Fruit fly (Drosophila melanogaster) whole organism, embryonic: Measurements from ENCODE around the gene MCU.

Experiments used
- Aef1 ChIP-seq: fragments of 200-800 bp; sonication (Bioruptor generic); IDR thresholded peaks from 3 replicates; pipeline ENCODE4 v1.3.6; 2022; ENCODE audit warnings: missing biosample characterization, missing genetic modification characterization
- CG10366 ChIP-seq: fragments of 200-800 bp; sonication (Bioruptor generic); IDR thresholded peaks from 2 replicates; pipeline ENCODE4 v1.3.6; 2022; ENCODE audit warnings: missing biosample characterization, missing genetic modification characterization
- CG11093 ChIP-seq: fragments of 200-800 bp; sonication (Bioruptor generic); IDR thresholded peaks from 3 replicates; pipeline ENCODE4 v1.3.6; 2022; ENCODE audit warnings: missing biosample characterization, missing genetic modification characterization
- CG11247 ChIP-seq: fragments of 200-800 bp; sonication (Bioruptor generic); IDR thresholded peaks from 2 replicates; pipeline ENCODE4 v1.3.6; 2022; ENCODE audit warnings: missing biosample characterization, missing genetic modification characterization
- CG12744 ChIP-seq: fragments of 200-800 bp; sonication (Bioruptor generic); optimal IDR thresholded peaks from 2 replicates; lab custom pipeline; 2016; ENCODE audit warnings: missing biosample characterization, missing genetic modification characterization
- CG13424 ChIP-seq: fragments of 200-800 bp; sonication (Bioruptor generic); optimal IDR thresholded peaks from 2 replicates; lab custom pipeline; 2019; ENCODE audit warnings: missing biosample characterization, mild to moderate bottlenecking, missing genetic modification characterization, moderate library complexity
- CG13624 ChIP-seq: fragments of 200-800 bp; sonication (Bioruptor generic); optimal IDR thresholded peaks from 2 replicates; lab custom pipeline; 2016; ENCODE audit warnings: missing biosample characterization, missing genetic modification characterization
- CG14860 ChIP-seq: fragments of 200-800 bp; sonication (Bioruptor generic); IDR thresholded peaks from 3 replicates; pipeline ENCODE4 v1.3.6; 2022; ENCODE audit warnings: missing biosample characterization, missing genetic modification characterization; ENCODE audit not compliant: partially characterized antibody
- CG15269 ChIP-seq: fragments of 200-800 bp; sonication (Bioruptor generic); optimal IDR thresholded peaks from 2 replicates; lab custom pipeline; 2018; ENCODE audit warnings: missing biosample characterization, mild to moderate bottlenecking, missing genetic modification characterization, moderate library complexity
- CG15696 ChIP-seq: fragments of 200-800 bp; sonication (Bioruptor generic); optimal IDR thresholded peaks from 2 replicates; lab custom pipeline; 2019; ENCODE audit warnings: missing biosample characterization, mild to moderate bottlenecking, missing genetic modification characterization, moderate library complexity
- CG1602 ChIP-seq: fragments of 200-800 bp; sonication (Bioruptor generic); optimal IDR thresholded peaks from 3 replicates; lab custom pipeline; 2016; ENCODE audit warnings: missing biosample characterization, missing genetic modification characterization
- CG1792 ChIP-seq: fragments of 200-800 bp; sonication (Bioruptor generic); optimal IDR thresholded peaks from 2 replicates; lab custom pipeline; 2016; ENCODE audit warnings: missing biosample characterization, missing genetic modification characterization
- CG18262 ChIP-seq: fragments of 200-800 bp; optimal IDR thresholded peaks from 3 replicates; lab custom pipeline; 2019; ENCODE audit warnings: missing biosample characterization, mild to moderate bottlenecking, missing genetic modification characterization, moderate library complexity
- CG2202 ChIP-seq: fragments of 200-800 bp; sonication (Bioruptor generic); optimal IDR thresholded peaks from 2 replicates; lab custom pipeline; 2018; ENCODE audit warnings: missing biosample characterization, mild to moderate bottlenecking, missing genetic modification characterization
- CG3065 ChIP-seq: fragments of 200-800 bp; sonication (Bioruptor generic); optimal IDR thresholded peaks from 2 replicates; lab custom pipeline; 2016; ENCODE audit warnings: missing biosample characterization, missing genetic modification characterization
- CG33557 ChIP-seq: fragments of 200-800 bp; sonication (Bioruptor generic); optimal IDR thresholded peaks from 2 replicates; lab custom pipeline; 2019; ENCODE audit warnings: missing biosample characterization, mild to moderate bottlenecking, missing genetic modification characterization, moderate library complexity
- CG4328 ChIP-seq: fragments of 200-800 bp; sonication (Bioruptor generic); optimal IDR thresholded peaks from 3 replicates; lab custom pipeline; 2017; ENCODE audit warnings: missing biosample characterization, missing genetic modification reagents, missing genetic modification characterization
- CG4424 ChIP-seq: fragments of 200-800 bp; sonication (Bioruptor generic); optimal IDR thresholded peaks from 3 replicates; lab custom pipeline; 2016; ENCODE audit warnings: missing biosample characterization, missing genetic modification characterization
- CG6272 ChIP-seq: fragments of 200-800 bp; sonication (Bioruptor generic); IDR thresholded peaks from 2 replicates; pipeline ENCODE4 v1.3.6; 2022; ENCODE audit warnings: missing biosample characterization, missing genetic modification characterization
- CG6689 ChIP-seq: fragments of 200-800 bp; sonication (Bioruptor generic); IDR thresholded peaks from 2 replicates; pipeline ENCODE4 v1.3.6; 2022; ENCODE audit warnings: missing biosample characterization, missing genetic modification characterization
- CG8388 ChIP-seq: fragments of 200-800 bp; sonication (Bioruptor generic); optimal IDR thresholded peaks from 2 replicates; lab custom pipeline; 2019; ENCODE audit warnings: missing biosample characterization, mild to moderate bottlenecking, missing genetic modification characterization, moderate library complexity
- Dbx ChIP-seq: fragments of 200-800 bp; sonication (Bioruptor generic); IDR thresholded peaks from 3 replicates; pipeline ENCODE4 v1.3.6; 2022; ENCODE audit warnings: missing biosample characterization, missing genetic modification characterization
- Fer3 ChIP-seq: fragments of 200-800 bp; sonication (Bioruptor generic); optimal IDR thresholded peaks from 2 replicates; lab custom pipeline; 2018; ENCODE audit warnings: missing biosample characterization, mild to moderate bottlenecking, missing genetic modification characterization, moderate library complexity
- HmgD ChIP-seq: fragments of 200-800 bp; sonication (Bioruptor generic); optimal IDR thresholded peaks from 3 replicates; lab custom pipeline; 2016; ENCODE audit warnings: missing biosample characterization, missing genetic modification characterization
- HmgZ ChIP-seq: fragments of 200-800 bp; sonication (Bioruptor generic); optimal IDR thresholded peaks from 2 replicates; lab custom pipeline; 2018; ENCODE audit warnings: missing biosample characterization, mild to moderate bottlenecking, missing genetic modification characterization
- Hsf ChIP-seq: fragments of 200-800 bp; sonication (Bioruptor generic); optimal IDR thresholded peaks from 3 replicates; lab custom pipeline; 2016; ENCODE audit warnings: missing biosample characterization, missing genetic modification characterization
- MTF-1 ChIP-seq: fragments of 200-800 bp; sonication (Bioruptor generic); optimal IDR thresholded peaks from 2 replicates; lab custom pipeline; 2018; ENCODE audit warnings: missing biosample characterization, mild to moderate bottlenecking, missing genetic modification characterization, borderline replicate concordance
- NFAT ChIP-seq: fragments of 200-800 bp; sonication (Bioruptor generic); IDR thresholded peaks from 2 replicates; pipeline ENCODE4 v1.3.6; 2022; ENCODE audit warnings: missing biosample characterization, missing genetic modification characterization
- Pdp1 ChIP-seq, 2 experiments: fragments of 200-800 bp; sonication (Bioruptor generic); optimal IDR thresholded peaks; 3 replicates each; lab custom pipeline; 2016; ENCODE audit warnings: missing biosample characterization in 2 of 2, missing genetic modification characterization in 2 of 2, mild to moderate bottlenecking in 1 of 2, moderate library complexity in 1 of 2
- TFAM ChIP-seq: fragments of 200-800 bp; sonication (Bioruptor generic); optimal IDR thresholded peaks from 2 replicates; lab custom pipeline; 2017; ENCODE audit warnings: missing biosample characterization, missing genetic modification characterization, inconsistent platforms
- Usf ChIP-seq: fragments of 200-800 bp; sonication (Bioruptor generic); optimal IDR thresholded peaks from 2 replicates; lab custom pipeline; 2017; ENCODE audit warnings: missing genotype, missing biosample characterization, missing genetic modification characterization
- al ChIP-seq: fragments of 200-800 bp; sonication (Bioruptor generic); IDR thresholded peaks from 2 replicates; pipeline ENCODE4 v1.3.6; 2022; ENCODE audit warnings: missing biosample characterization, missing genetic modification characterization
- amos ChIP-seq: fragments of 200-800 bp; sonication (Bioruptor generic); IDR thresholded peaks from 2 replicates; pipeline ENCODE4 v1.3.6; 2022; ENCODE audit warnings: missing biosample characterization, missing genetic modification characterization; ENCODE audit not compliant: partially characterized antibody
- bcd ChIP-seq: fragments of 200-800 bp; sonication (Bioruptor generic); optimal IDR thresholded peaks from 2 replicates; lab custom pipeline; 2017; ENCODE audit warnings: missing biosample characterization, mild to moderate bottlenecking, missing genetic modification characterization
- dpn ChIP-seq, 2 experiments: fragments of 200-800 bp; sonication (Bioruptor generic); optimal IDR thresholded peaks; 3 replicates each; lab custom pipeline; 2016; ENCODE audit warnings: missing biosample characterization in 2 of 2, missing genetic modification characterization in 2 of 2
- exex ChIP-seq: fragments of 200-800 bp; sonication (Bioruptor generic); optimal IDR thresholded peaks from 4 replicates; lab custom pipeline; 2018; ENCODE audit warnings: missing biosample characterization, mild to moderate bottlenecking, missing genetic modification characterization, moderate library complexity
- lilli ChIP-seq: fragments of 200-800 bp; sonication (Bioruptor generic); optimal IDR thresholded peaks from 3 replicates; lab custom pipeline; 2016; ENCODE audit warnings: missing biosample characterization, missing genetic modification characterization
- oc ChIP-seq: fragments of 200-800 bp; sonication (Bioruptor generic); optimal IDR thresholded peaks from 2 replicates; lab custom pipeline; 2018; ENCODE audit warnings: missing biosample characterization, mild to moderate bottlenecking, missing genetic modification characterization, moderate library complexity
- odd ChIP-seq: fragments of 200-800 bp; sonication (Bioruptor generic); optimal IDR thresholded peaks from 2 replicates; lab custom pipeline; 2017; ENCODE audit warnings: missing biosample characterization, mild to moderate bottlenecking, missing genetic modification characterization
- prd ChIP-seq, 3 experiments: fragments of >200 bp in 2 of 3; fragments of 200-800 bp in 1 of 3; sonication (Bioruptor generic) in 1 of 3; optimal IDR thresholded peaks in 2 of 3; IDR thresholded peaks in 1 of 3; 2 replicates in 2 of 3; 3 replicates in 1 of 3; pipeline versions ENCODE4 v1.3.6 to Lab custom; 2017 to 2022; ENCODE audit warnings: missing biosample characterization in 1 of 3, missing genetic modification characterization in 1 of 3
- pzg ChIP-seq: fragments of 200-800 bp; sonication (Bioruptor generic); optimal IDR thresholded peaks from 3 replicates; lab custom pipeline; 2018; ENCODE audit warnings: missing biosample characterization, mild to moderate bottlenecking, missing genetic modification characterization, moderate library complexity
- sens ChIP-seq: fragments of 200-800 bp; sonication (Bioruptor generic); peaks from one replicate; lab custom pipeline; 2016; ENCODE audit warnings: missing biosample characterization, missing genetic modification characterization
- sim ChIP-seq: fragments of 200-800 bp; sonication (Bioruptor generic); IDR thresholded peaks from 2 replicates; pipeline ENCODE4 v1.3.6; 2022; ENCODE audit warnings: missing biosample characterization, missing genetic modification characterization
- sug ChIP-seq: fragments of 200-800 bp; optimal IDR thresholded peaks from 2 replicates; lab custom pipeline; 2019; ENCODE audit warnings: missing biosample characterization, mild to moderate bottlenecking, missing genetic modification characterization, moderate library complexity
- tgo ChIP-seq: fragments of 200-800 bp; sonication (Bioruptor generic); IDR thresholded peaks from 3 replicates; pipeline ENCODE4 v1.3.6; 2022; ENCODE audit warnings: missing biosample characterization, missing genetic modification characterization
- unpg ChIP-seq: fragments of 200-800 bp; sonication (Bioruptor generic); optimal IDR thresholded peaks from 3 replicates; lab custom pipeline; 2018; ENCODE audit warnings: missing biosample characterization, mild to moderate bottlenecking, missing genetic modification characterization, moderate library complexity
- usp ChIP-seq: fragments of >200 bp; optimal IDR thresholded peaks from 2 replicates; lab custom pipeline; 2017; ENCODE audit warnings: missing biosample characterization, missing genetic modification characterization

The MCU gene

DNA sequence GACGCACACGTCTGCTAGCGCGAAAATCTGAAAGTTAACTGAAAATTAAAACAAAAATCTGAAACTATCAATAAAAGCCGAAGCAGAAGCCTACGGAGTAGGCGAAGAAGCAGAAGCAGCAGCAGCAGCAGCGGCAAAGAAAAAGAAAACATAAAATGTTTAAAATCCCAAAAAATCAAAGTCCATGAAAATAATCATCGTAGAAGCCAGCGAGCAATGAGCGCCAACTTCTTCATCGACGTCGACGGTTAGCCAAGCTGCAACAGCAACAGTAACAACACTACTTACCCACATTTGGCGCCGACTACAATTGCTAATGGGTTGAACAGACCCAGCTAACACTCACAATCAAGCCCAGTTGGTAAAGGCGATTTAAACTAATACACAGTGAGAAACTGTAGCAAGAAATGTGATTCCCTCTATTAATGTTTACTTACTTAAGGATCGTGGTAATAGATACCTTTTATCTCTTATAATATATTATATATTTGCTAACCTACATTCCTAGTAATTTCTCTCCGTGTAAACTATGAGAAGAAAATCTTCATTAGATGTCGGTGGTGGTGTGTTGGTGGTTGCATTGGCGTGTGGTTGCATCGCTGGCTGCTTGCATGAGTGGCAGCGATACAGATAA, 39.0 kb downstream of the MCU start, which contains the start of gene jv (continued):
- TF ChIP-seq sim (GFP tag; lab: Robert Waterston, UW), result peak; percentile 37; the same call in 1 of the 2 replicates
- TF ChIP-seq CG10366 (GFP tag; lab: Robert Waterston, UW), result peak; percentile 15; the same call in 1 of the 2 replicates
- TF ChIP-seq CG8388 (GFP tag; lab: Kevin White, UChicago), result peak; percentile 28
- TF ChIP-seq tgo, result peak; percentile 30; the same call in 1 of the 3 replicates
- peak; percentile 31 for TF ChIP-seq oc (tag; lab: Kevin White, UChicago)
- TF ChIP-seq prd (optimal IDR thresholded peaks at IDR 0.05; lab: Kevin White, UChicago), result no peak
- TF ChIP-seq prd (GFP tag; IDR thresholded peaks at IDR 0.05; lab: Robert Waterston, UW), result peak; percentile 55; the same call in 2 of the 3 replicates

DNA sequence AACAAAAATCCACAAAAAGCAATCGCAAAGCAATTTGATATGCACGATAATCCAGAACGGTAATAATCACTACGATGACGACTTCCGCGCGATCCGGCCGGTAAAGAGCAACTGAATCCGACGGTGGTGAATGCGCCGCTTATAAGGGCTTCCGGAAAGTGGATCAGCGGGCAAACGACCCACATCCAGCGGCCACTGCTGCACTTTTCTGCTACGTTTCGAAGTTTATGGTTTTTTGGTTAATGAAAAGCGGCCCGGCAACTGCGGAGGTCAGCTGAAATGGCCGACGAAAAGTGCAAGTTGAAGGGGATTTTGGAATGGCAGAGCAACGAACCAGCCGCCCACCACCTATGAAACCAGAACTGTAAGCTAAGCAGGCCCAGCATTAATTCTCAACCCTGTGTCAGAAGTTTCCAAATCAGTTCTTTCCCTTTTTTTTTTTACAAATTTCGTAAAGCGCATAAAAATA, 52.8 kb downstream of the MCU start, which contains the start of the genes ndl and Rexo5:
ndl (minus strand) TSS at position 101 of the 469 bp plus-strand sequence.
Rexo5 (plus strand) TSS at position 419 of the 469 bp plus-strand sequence.
- TF ChIP-seq bcd (GFP tag; lab: Kevin White, UChicago) (no peak), Hsf (GFP tag; lab: Kevin White, UChicago) (no peak), al (no peak), CG3065 (GFP tag; lab: Kevin White, UChicago) (no peak), Dbx (GFP tag; lab: Robert Waterston, UW) (no peak), HmgZ (tag; lab: Kevin White, UChicago) (no peak), sug (no peak), exex (tag; lab: Kevin White, UChicago) (no peak), CG1792 (GFP tag; lab: Kevin White, UChicago) (no peak), dpn (GFP tag; optimal IDR thresholded peaks at IDR 0.05; lab: Kevin White, UChicago) (no peak), CG33557 (no peak), unpg (no peak), lilli (GFP tag; lab: Kevin White, UChicago) (no peak), CG13624 (GFP tag; lab: Kevin White, UChicago) (no peak), CG12744 (GFP tag; lab: Kevin White, UChicago) (no peak), CG11247 (no peak), CG1602 (GFP tag; lab: Kevin White, UChicago) (no peak), HmgD (no peak)
- TF ChIP-seq, all 482 proteins: peak for 0

DNA sequence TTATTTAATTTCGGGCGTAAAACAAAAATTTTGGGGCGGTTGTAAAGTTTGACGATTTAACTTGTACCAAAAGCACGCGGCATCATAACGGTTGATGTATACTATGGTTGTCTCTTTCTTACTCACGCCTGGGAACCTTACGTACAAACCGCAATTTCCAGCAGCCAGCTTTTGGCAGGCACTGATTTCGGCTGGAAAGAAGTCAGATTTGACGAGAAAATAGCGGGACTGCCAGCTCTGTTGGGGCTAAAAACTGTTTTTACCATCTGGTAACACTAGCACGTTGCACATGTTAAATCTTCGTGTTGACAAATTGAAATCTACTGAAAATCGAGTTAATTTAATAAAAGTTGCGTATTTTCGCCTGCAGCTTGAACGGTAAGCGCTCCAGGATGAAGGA, 55.4 kb downstream of the MCU start, which contains the start of gene zpg:
zpg (minus strand) TSS at position 108 of the 400 bp plus-strand sequence.
- TF ChIP-seq MTF-1 (GFP tag; lab: Kevin White, UChicago) (no peak), CG15269 (no peak), CG13424 (tag; lab: Kevin White, UChicago) (no peak), CG4328 (GFP tag; lab: Kevin White, UChicago) (no peak), amos (GFP tag; lab: Robert Waterston, UW) (peak; percentile 63), sug (no peak), Pdp1 (GFP tag; optimal IDR thresholded peaks at IDR 0.05; lab: Kevin White, UChicago) (no peak), Aef1 (GFP tag; lab: Robert Waterston, UW) (no peak), NFAT (GFP tag; lab: Robert Waterston, UW) (no peak), pzg (GFP tag; lab: Kevin White, UChicago) (peak; percentile 96), TFAM (no peak), CG18262 (tag; lab: Kevin White, UChicago) (no peak), Fer3 (tag; lab: Kevin White, UChicago) (no peak), usp (GFP tag; lab: Kevin White, UChicago) (no peak), CG6689 (GFP tag; lab: Robert Waterston, UW) (no peak), odd (GFP tag; lab: Kevin White, UChicago) (no peak), CG11093 (GFP tag; lab: Robert Waterston, UW) (no peak), CG6272 (GFP tag; lab: Robert Waterston, UW) (peak; percentile 25; the same call in 1 of the 2 replicates), CG15696 (no peak), CG2202 (tag; lab: Kevin White, UChicago) (no peak), CG14860 (GFP tag; lab: Robert Waterston, UW) (no peak), CG4424 (GFP tag; lab: Kevin White, UChicago) (no peak), Usf (GFP tag; lab: Kevin White, UChicago) (no peak), sens (GFP tag; lab: Kevin White, UChicago) (peak; percentile 79)
